Worm (Caenorhabditis elegans) whole organism, mixed stage, embryonic: ENCODE measurements around the gene C50B6.3.

ENCODE experiments used
- M03D4.4 ChIP-seq: sonication (generic microtip); optimal IDR thresholded peaks from 2 replicates; lab custom pipeline; 2017; ENCODE audit warnings: mild to moderate bottlenecking, missing genetic modification characterization, missing compliant biosample characterization
- bed-3 ChIP-seq: fragments of 200-800 bp; sonication (Bioruptor generic); optimal IDR thresholded peaks from 3 replicates; lab custom pipeline; 2018; ENCODE audit warnings: mild to moderate bottlenecking, missing genetic modification characterization, moderate library complexity, missing compliant biosample characterization
- blmp-1 ChIP-seq: fragments of 150-350 bp; optimal IDR thresholded peaks from 2 replicates; lab custom pipeline; 2014; ENCODE audit warnings: missing biosample characterization, missing genetic modification characterization
- ceh-39 ChIP-seq: fragments of 150-350 bp; optimal IDR thresholded peaks from 2 replicates; lab custom pipeline; 2014; ENCODE audit warnings: missing biosample characterization, missing genetic modification characterization
- ceh-43 ChIP-seq: fragments of 200-800 bp; sonication (Bioruptor generic); optimal IDR thresholded peaks from 2 replicates; lab custom pipeline; 2018; ENCODE audit warnings: mild to moderate bottlenecking, missing genetic modification characterization, moderate library complexity, missing compliant biosample characterization
- ceh-83 ChIP-seq: fragments of 200-800 bp; sonication (Bioruptor generic); optimal IDR thresholded peaks from 2 replicates; lab custom pipeline; 2018; ENCODE audit warnings: mild to moderate bottlenecking, missing genetic modification characterization, missing compliant biosample characterization
- ces-1 ChIP-seq: fragments of 150-350 bp; optimal IDR thresholded peaks from 2 replicates; lab custom pipeline; 2014; ENCODE audit warnings: missing biosample characterization, missing genetic modification reagents, missing genetic modification characterization
- cnd-1 ChIP-seq: fragments of 200-800 bp; sonication (Bioruptor generic); optimal IDR thresholded peaks from 2 replicates; lab custom pipeline; 2018; ENCODE audit warnings: mild to moderate bottlenecking, missing genetic modification characterization, missing compliant biosample characterization
- drap-1 ChIP-seq: fragments of 200-800 bp; sonication (Bioruptor generic); optimal IDR thresholded peaks from 3 replicates; lab custom pipeline; 2018; ENCODE audit warnings: mild to moderate bottlenecking, missing genetic modification characterization, missing compliant biosample characterization
- elt-1 ChIP-seq: sonication (generic microtip); optimal IDR thresholded peaks from 2 replicates; lab custom pipeline; 2017; ENCODE audit warnings: missing genetic modification characterization, mild to moderate bottlenecking, missing compliant biosample characterization, antibody characterized with exemption, moderate library complexity, borderline replicate concordance; ENCODE audit not compliant: insufficient read depth
- elt-3 ChIP-seq: fragments of 150-350 bp; optimal IDR thresholded peaks from 2 replicates; lab custom pipeline; 2014; ENCODE audit warnings: missing biosample characterization, missing genetic modification characterization
- flh-1 ChIP-seq: fragments of 200-800 bp; sonication (Bioruptor generic); optimal IDR thresholded peaks from 2 replicates; lab custom pipeline; 2018; ENCODE audit warnings: mild to moderate bottlenecking, missing genetic modification characterization, moderate library complexity, missing compliant biosample characterization
- ham-2 ChIP-seq: fragments of 200-800 bp; sonication (Bioruptor generic); optimal IDR thresholded peaks from 2 replicates; lab custom pipeline; 2018; ENCODE audit warnings: mild to moderate bottlenecking, missing genetic modification characterization, missing compliant biosample characterization
- hlh-1 ChIP-seq: fragments of 150-350 bp; optimal IDR thresholded peaks from 2 replicates; lab custom pipeline; 2014; ENCODE audit warnings: missing biosample characterization, missing genetic modification reagents, missing genetic modification characterization
- lin-13 ChIP-seq: fragments of 150-350 bp; optimal IDR thresholded peaks from 2 replicates; lab custom pipeline; 2014; ENCODE audit warnings: missing biosample characterization, missing genetic modification characterization
- lin-32 ChIP-seq: fragments of 200-800 bp; sonication (Bioruptor generic); optimal IDR thresholded peaks from 2 replicates; lab custom pipeline; 2018; ENCODE audit warnings: mild to moderate bottlenecking, missing genetic modification characterization, missing compliant biosample characterization
- mab-5 ChIP-seq: fragments of 150-350 bp; optimal IDR thresholded peaks from 2 replicates; lab custom pipeline; 2014; ENCODE audit warnings: missing biosample characterization, missing genetic modification characterization
- mep-1 ChIP-seq: fragments of 150-350 bp; optimal IDR thresholded peaks from 2 replicates; lab custom pipeline; 2017; ENCODE audit warnings: missing biosample characterization, missing genetic modification reagents, missing genetic modification characterization, inconsistent platforms
- mls-2 ChIP-seq: sonication (generic microtip); optimal IDR thresholded peaks from 2 replicates; lab custom pipeline; 2016; ENCODE audit warnings: mild to moderate bottlenecking, missing genetic modification characterization, moderate library complexity, missing compliant biosample characterization
- nhr-12 ChIP-seq: fragments of 150-350 bp; optimal IDR thresholded peaks from 2 replicates; lab custom pipeline; 2014; ENCODE audit warnings: missing biosample characterization, missing genetic modification characterization
- nhr-237 ChIP-seq: fragments of 150-350 bp; optimal IDR thresholded peaks from 2 replicates; lab custom pipeline; 2014; ENCODE audit warnings: missing biosample characterization, missing genetic modification characterization
- nhr-28 ChIP-seq: fragments of 150-350 bp; optimal IDR thresholded peaks from 2 replicates; lab custom pipeline; 2014; ENCODE audit warnings: missing biosample characterization, missing genetic modification characterization
- sem-2 ChIP-seq: fragments of 200-800 bp; sonication (Bioruptor generic); optimal IDR thresholded peaks from 2 replicates; lab custom pipeline; 2018; ENCODE audit warnings: mild to moderate bottlenecking, missing genetic modification characterization, missing compliant biosample characterization
- tbx-8 ChIP-seq: fragments of 200-800 bp; sonication (Bioruptor generic); optimal IDR thresholded peaks from 2 replicates; lab custom pipeline; 2018; ENCODE audit warnings: mild to moderate bottlenecking, missing genetic modification characterization, moderate library complexity, missing compliant biosample characterization
- unc-120 ChIP-seq: sonication (generic microtip); optimal IDR thresholded peaks from 2 replicates; lab custom pipeline; 2017; ENCODE audit warnings: missing genetic modification characterization, missing compliant biosample characterization; ENCODE audit not compliant: poor library complexity, severe bottlenecking
- unc-39 ChIP-seq: fragments of 150-350 bp; optimal IDR thresholded peaks from 2 replicates; lab custom pipeline; 2014; ENCODE audit warnings: missing biosample characterization, missing genetic modification characterization
- unc-62 ChIP-seq: fragments of 150-350 bp; optimal IDR thresholded peaks from 2 replicates; lab custom pipeline; 2014; ENCODE audit warnings: missing biosample characterization, missing genetic modification reagents, missing genetic modification characterization
- ztf-11 ChIP-seq: fragments of 150-350 bp; optimal IDR thresholded peaks from 2 replicates; lab custom pipeline; 2014; ENCODE audit warnings: missing biosample characterization, missing genetic modification characterization

Gene C50B6.3

ce11 chrV:13335883-13336419 lies 22.6 kb downstream of the C50B6.3 start, which contains the start of gene C50B6.9:
TSS of gene C50B6.9 (plus strand) at chrV:13336369.
- TF ChIP-seq unc-62 (GFP tag; lab: Kevin White, UChicago) = no peak
- peak; percentile 9 for TF ChIP-seq elt-1
- TF ChIP-seq, all 35 proteins: peak for 1

DNA sequence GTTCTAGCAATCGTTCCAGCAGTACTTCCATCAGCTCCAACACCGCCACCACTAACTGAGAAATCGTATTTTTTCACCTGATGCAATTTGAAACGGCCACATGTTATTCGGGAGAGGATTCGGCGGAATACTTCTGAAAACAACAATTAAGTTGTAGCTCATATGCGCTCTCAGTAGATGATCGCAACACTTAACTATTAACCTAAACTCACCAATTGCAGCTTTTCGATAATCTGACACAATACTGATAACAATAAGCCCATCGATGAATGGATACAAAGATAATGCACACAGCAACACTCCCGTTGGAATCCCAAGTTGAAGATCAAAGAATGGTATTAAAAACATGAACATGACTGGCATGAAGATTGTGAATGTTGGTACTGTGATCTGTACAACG lies 24.7 kb downstream of the C50B6.3 start:
- TF ChIP-seq ceh-39 (tag; lab: Kevin White, UChicago) (no peak), elt-3 (no peak), ces-1 (GFP tag; lab: Kevin White, UChicago) (no peak), ham-2 (GFP tag; lab: Kevin White, UChicago) (no peak), lin-13 (no peak)
- TF ChIP-seq, all 35 proteins: peak for 0

- TF ChIP-seq unc-120 = no peak
- no peak for TF ChIP-seq ceh-43 (GFP tag; lab: Kevin White, UChicago)
- TF ChIP-seq mls-2 (tag; lab: Kevin White, UChicago) = no peak
These were observed 26.4 kb downstream of the C50B6.3 start, which contains the start of the genes str-4 and lgc-48 for ce11 chrV:13339633-13340290. TSS of gene str-4 (minus strand) at chrV:13339733. TSS of gene lgc-48 (plus strand) at chrV:13340240.

DNA sequence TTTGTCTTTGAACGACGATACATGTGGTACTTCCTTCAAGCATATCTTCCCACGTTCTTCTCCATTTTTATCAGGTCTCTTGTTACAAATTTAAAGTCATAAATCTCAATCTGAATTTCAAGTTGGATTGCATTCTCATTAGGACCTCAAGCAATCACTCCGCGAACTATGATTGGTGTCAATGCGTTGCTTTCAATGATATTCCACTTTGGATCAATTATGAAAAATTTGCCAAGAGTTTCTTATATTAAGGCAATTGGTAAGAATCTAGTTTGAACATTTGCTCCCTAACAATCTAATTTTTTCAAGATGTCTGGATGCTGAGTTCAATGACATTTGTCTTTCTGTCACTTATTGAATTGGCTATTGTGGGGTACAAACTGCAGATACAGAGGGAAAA lies 28.9 kb downstream of the C50B6.3 start:
- TF ChIP-seq ham-2 (GFP tag; lab: Kevin White, UChicago) = no peak
- TF ChIP-seq mls-2 (tag; lab: Kevin White, UChicago) = no peak
- TF ChIP-seq elt-1 = no peak
- TF ChIP-seq unc-62 (GFP tag; lab: Kevin White, UChicago) = no peak
- TF ChIP-seq nhr-237 (tag; lab: Kevin White, UChicago) = no peak
- no peak for TF ChIP-seq mep-1 (tag; lab: Kevin White, UChicago)
- no peak for TF ChIP-seq ceh-43 (GFP tag; lab: Kevin White, UChicago)
- TF ChIP-seq sem-2 = no peak
- TF ChIP-seq flh-1 = no peak
- TF ChIP-seq unc-39 (tag; lab: Kevin White, UChicago) = no peak

DNA sequence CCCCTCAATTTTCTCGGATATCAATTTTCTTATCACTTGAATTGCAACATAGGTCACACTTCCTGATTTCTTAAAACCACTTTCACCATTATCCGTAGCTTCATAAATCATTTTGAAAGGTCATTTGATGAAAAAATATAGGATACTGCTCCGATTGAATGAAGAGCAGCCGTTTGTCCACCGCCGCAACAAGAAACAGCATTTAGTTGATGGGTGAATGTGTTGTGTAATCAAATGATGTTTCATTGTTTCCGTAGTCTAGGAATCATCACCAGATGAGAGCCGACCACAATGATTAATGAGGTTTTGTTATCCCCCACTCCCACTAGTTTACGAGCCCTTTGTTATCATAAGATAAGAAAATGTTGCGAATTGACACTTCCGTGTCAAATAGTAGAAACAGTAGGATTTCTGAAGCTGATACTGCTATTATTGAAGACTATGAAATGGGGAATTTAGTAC lies 32.5 kb downstream of the C50B6.3 start, which contains the start of gene twk-43:
Gene twk-43 (plus strand): TSS at position 412 of the 462 bp plus-strand sequence.
- TF ChIP-seq flh-1 (no peak), ceh-83 (GFP tag; lab: Kevin White, UChicago) (no peak), elt-3 (no peak), lin-13 (no peak), ham-2 (GFP tag; lab: Kevin White, UChicago) (no peak), ces-1 (GFP tag; lab: Kevin White, UChicago) (no peak), mab-5 (peak; percentile 71), hlh-1 (tag; lab: Kevin White, UChicago) (no peak), ceh-39 (tag; lab: Kevin White, UChicago) (no peak), M03D4.4 (tag; lab: Kevin White, UChicago) (no peak), lin-32 (GFP tag; lab: Kevin White, UChicago) (no peak), unc-62 (GFP tag; lab: Kevin White, UChicago) (peak; percentile 82), drap-1 (GFP tag; lab: Kevin White, UChicago) (no peak), blmp-1 (tag; lab: Kevin White, UChicago) (no peak), bed-3 (GFP tag; lab: Kevin White, UChicago) (no peak), nhr-28 (no peak), cnd-1 (tag; lab: Kevin White, UChicago) (no peak)

DNA sequence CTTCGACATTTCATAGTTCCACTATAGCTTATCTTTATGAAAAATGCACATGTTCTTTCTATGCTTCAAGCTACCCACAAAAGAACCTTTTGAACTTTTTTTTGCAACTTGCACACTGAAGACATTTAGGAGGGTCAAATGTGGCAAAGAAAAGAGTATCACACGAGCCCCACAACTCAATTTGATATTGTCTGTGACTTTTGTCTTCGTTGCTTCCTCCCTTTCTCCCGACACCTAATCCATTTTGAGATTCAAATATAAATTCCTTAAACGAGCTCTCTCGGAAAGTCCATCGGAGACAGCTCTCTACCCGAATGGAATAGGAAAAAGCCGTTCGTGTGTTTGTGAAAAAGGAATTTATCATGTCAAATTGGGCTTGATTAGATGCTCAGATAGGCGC lies 36.9 kb downstream of the C50B6.3 start:
- no peak for TF ChIP-seq nhr-237 (tag; lab: Kevin White, UChicago)
- TF ChIP-seq mep-1 (tag; lab: Kevin White, UChicago) = no peak
- TF ChIP-seq tbx-8 (GFP tag; lab: Kevin White, UChicago) = no peak
- no peak for TF ChIP-seq ceh-39 (tag; lab: Kevin White, UChicago)
- TF ChIP-seq unc-62 (GFP tag; lab: Kevin White, UChicago) = no peak
- no peak for TF ChIP-seq mab-5
- no peak for TF ChIP-seq elt-1
- no peak for TF ChIP-seq bed-3 (GFP tag; lab: Kevin White, UChicago)
- TF ChIP-seq cnd-1 (tag; lab: Kevin White, UChicago) = no peak
- TF ChIP-seq elt-3 = no peak
- TF ChIP-seq nhr-12 (tag; lab: Kevin White, UChicago) = no peak
- no peak for TF ChIP-seq ztf-11 (tag; lab: Kevin White, UChicago)
- no peak for TF ChIP-seq flh-1
- TF ChIP-seq, all 35 proteins: peak for 0
